Fruit fly (Drosophila melanogaster) whole organism, embryonic: ENCODE measurements around the gene Nthl1.

Experiments used
- B-H2 ChIP-seq: fragments of 200-800 bp; sonication (Bioruptor generic); optimal IDR thresholded peaks from 2 replicates; lab custom pipeline; 2018; ENCODE audit warnings: missing biosample characterization, mild to moderate bottlenecking, missing genetic modification characterization
- CG10321 ChIP-seq: fragments of 200-800 bp; sonication (Bioruptor generic); IDR thresholded peaks from 2 replicates; pipeline ENCODE4 v1.3.6; 2022; ENCODE audit warnings: missing biosample characterization, missing genetic modification characterization
- CG11085 ChIP-seq: fragments of 200-800 bp; sonication (Bioruptor generic); IDR thresholded peaks from 2 replicates; pipeline ENCODE4 v1.3.6; 2022; ENCODE audit warnings: missing biosample characterization, missing genetic modification characterization
- CG11093 ChIP-seq: fragments of 200-800 bp; sonication (Bioruptor generic); IDR thresholded peaks from 3 replicates; pipeline ENCODE4 v1.3.6; 2022; ENCODE audit warnings: missing biosample characterization, missing genetic modification characterization
- CG11247 ChIP-seq: fragments of 200-800 bp; sonication (Bioruptor generic); IDR thresholded peaks from 2 replicates; pipeline ENCODE4 v1.3.6; 2022; ENCODE audit warnings: missing biosample characterization, missing genetic modification characterization
- CG11560 ChIP-seq: fragments of 200-800 bp; sonication (Bioruptor generic); IDR thresholded peaks from 3 replicates; pipeline ENCODE4 v1.3.6; 2022; ENCODE audit warnings: missing biosample characterization, missing genetic modification characterization
- CG13287 ChIP-seq: fragments of 200-800 bp; sonication (Bioruptor generic); IDR thresholded peaks from 2 replicates; pipeline ENCODE4 v1.3.6; 2022; ENCODE audit warnings: missing biosample characterization, missing genetic modification characterization; ENCODE audit not compliant: partially characterized antibody
- CG13775 ChIP-seq: fragments of 200-800 bp; sonication (Bioruptor generic); optimal IDR thresholded peaks from 3 replicates; lab custom pipeline; 2017; ENCODE audit warnings: missing biosample characterization, mild to moderate bottlenecking, missing genetic modification characterization
- CG14667 ChIP-seq: fragments of 200-800 bp; sonication (Bioruptor generic); IDR thresholded peaks from 2 replicates; pipeline ENCODE4 v1.3.6; 2022; ENCODE audit warnings: missing biosample characterization, missing genetic modification characterization
- CG14965 ChIP-seq: fragments of 200-800 bp; sonication (Bioruptor generic); optimal IDR thresholded peaks from 2 replicates; lab custom pipeline; 2016; ENCODE audit warnings: missing biosample characterization, missing genetic modification characterization, borderline replicate concordance
- CG15011 ChIP-seq: fragments of 200-800 bp; sonication (Bioruptor generic); optimal IDR thresholded peaks from 3 replicates; lab custom pipeline; 2018; ENCODE audit warnings: missing biosample characterization, mild to moderate bottlenecking, missing genetic modification characterization
- CG15479 ChIP-seq: fragments of 200-800 bp; sonication (Bioruptor generic); optimal IDR thresholded peaks from 3 replicates; lab custom pipeline; 2019; ENCODE audit warnings: missing biosample characterization, mild to moderate bottlenecking, missing genetic modification characterization, moderate library complexity
- CG17361 ChIP-seq: fragments of 200-800 bp; sonication (Bioruptor generic); IDR thresholded peaks from 3 replicates; pipeline ENCODE4 v1.3.6; 2022; ENCODE audit warnings: missing biosample characterization, missing genetic modification characterization
- CG17829 ChIP-seq: fragments of 200-800 bp; optimal IDR thresholded peaks from 2 replicates; lab custom pipeline; 2019; ENCODE audit warnings: missing biosample characterization, mild to moderate bottlenecking, missing genetic modification characterization, moderate library complexity
- CG2889 ChIP-seq: fragments of 200-800 bp; sonication (Bioruptor generic); IDR thresholded peaks from 3 replicates; pipeline ENCODE4 v1.3.6; 2022; ENCODE audit warnings: missing biosample characterization, missing genetic modification characterization
- CG3065 ChIP-seq: fragments of 200-800 bp; sonication (Bioruptor generic); optimal IDR thresholded peaks from 2 replicates; lab custom pipeline; 2016; ENCODE audit warnings: missing biosample characterization, missing genetic modification characterization
- CG3726 ChIP-seq: fragments of 200-800 bp; sonication (Bioruptor generic); IDR thresholded peaks from 3 replicates; pipeline ENCODE4, ENCODE4 v1.3.6; 2022; ENCODE audit warnings: missing biosample characterization, missing genetic modification characterization
- CG4730 ChIP-seq: fragments of 200-800 bp; sonication (Bioruptor generic); IDR thresholded peaks from 2 replicates; pipeline ENCODE4 v1.3.6; 2022; ENCODE audit warnings: missing biosample characterization, missing genetic modification characterization
- CG5953 ChIP-seq: fragments of 200-800 bp; sonication (Bioruptor generic); IDR thresholded peaks from 2 replicates; pipeline ENCODE4 v1.3.6; 2022; ENCODE audit warnings: missing biosample characterization, missing genetic modification characterization
- CG7987 ChIP-seq: fragments of 200-800 bp; sonication (Bioruptor generic); optimal IDR thresholded peaks from 2 replicates; lab custom pipeline; 2018; ENCODE audit warnings: missing biosample characterization, mild to moderate bottlenecking, missing genetic modification characterization, moderate library complexity
- CG8478 ChIP-seq: fragments of >200 bp; optimal IDR thresholded peaks from 2 replicates; lab custom pipeline; 2018
- CG9609 ChIP-seq: fragments of 200-800 bp; sonication (Bioruptor generic); optimal IDR thresholded peaks from 3 replicates; lab custom pipeline; 2016; ENCODE audit warnings: missing biosample characterization, missing genetic modification characterization
- CG9876 ChIP-seq: fragments of 200-800 bp; sonication (Bioruptor generic); optimal IDR thresholded peaks from 2 replicates; lab custom pipeline; 2016; ENCODE audit warnings: missing biosample characterization, missing genetic modification characterization
- Drgx ChIP-seq: fragments of 200-800 bp; sonication (Bioruptor generic); IDR thresholded peaks from 2 replicates; pipeline ENCODE4 v1.3.6; 2022; ENCODE audit warnings: missing biosample characterization, missing genetic modification characterization
- HLH54F ChIP-seq: fragments of 200-800 bp; sonication (Bioruptor generic); optimal IDR thresholded peaks from 3 replicates; lab custom pipeline; 2016; ENCODE audit warnings: missing biosample characterization, missing genetic modification characterization
- Hr51 ChIP-seq, 2 experiments: fragments of 200-800 bp; sonication (Bioruptor generic); optimal IDR thresholded peaks; 2 replicates in 1 of 2; 3 replicates in 1 of 2; lab custom pipeline; 2016 to 2018; ENCODE audit warnings: missing biosample characterization in 2 of 2, missing genetic modification characterization in 2 of 2, mild to moderate bottlenecking in 1 of 2, moderate library complexity in 1 of 2
- Lpt ChIP-seq: fragments of >200 bp; optimal IDR thresholded peaks from 2 replicates; lab custom pipeline; 2018; ENCODE audit warnings: missing biosample characterization, missing genetic modification characterization
- Ssrp ChIP-seq: fragments of 200-800 bp; sonication (Bioruptor generic); optimal IDR thresholded peaks from 2 replicates; lab custom pipeline; 2018; ENCODE audit warnings: missing biosample characterization, mild to moderate bottlenecking, missing genetic modification characterization, moderate library complexity
- Usf ChIP-seq: fragments of 200-800 bp; sonication (Bioruptor generic); optimal IDR thresholded peaks from 2 replicates; lab custom pipeline; 2017; ENCODE audit warnings: missing genotype, missing biosample characterization, missing genetic modification characterization
- ab ChIP-seq: fragments of 200-800 bp; sonication (Bioruptor generic); optimal IDR thresholded peaks from 2 replicates; lab custom pipeline; 2016; ENCODE audit warnings: missing biosample characterization, missing genetic modification characterization
- cg ChIP-seq: fragments of 200-800 bp; sonication (Bioruptor generic); optimal IDR thresholded peaks from 3 replicates; lab custom pipeline; 2019; ENCODE audit warnings: missing biosample characterization, mild to moderate bottlenecking, missing genetic modification characterization, moderate library complexity
- chm ChIP-seq: fragments of 200-800 bp; sonication (Bioruptor generic); IDR thresholded peaks from 2 replicates; pipeline ENCODE4 v1.3.6; 2022; ENCODE audit warnings: missing biosample characterization, missing genetic modification characterization
- dmrt11E ChIP-seq: fragments of 200-800 bp; sonication (Bioruptor generic); optimal IDR thresholded peaks from 3 replicates; lab custom pipeline; 2018; ENCODE audit warnings: missing biosample characterization, mild to moderate bottlenecking, missing genetic modification characterization, moderate library complexity
- dmrt99B ChIP-seq: fragments of 200-800 bp; sonication (Bioruptor generic); optimal IDR thresholded peaks from 2 replicates; lab custom pipeline; 2018; ENCODE audit warnings: missing biosample characterization, mild to moderate bottlenecking, missing genetic modification characterization, moderate library complexity
- emc ChIP-seq: fragments of 200-800 bp; sonication (Bioruptor generic); optimal IDR thresholded peaks from 2 replicates; lab custom pipeline; 2016; ENCODE audit warnings: missing biosample characterization, missing genetic modification characterization
- gro ChIP-seq: fragments of 200-800 bp; sonication (Bioruptor generic); optimal IDR thresholded peaks from 2 replicates; lab custom pipeline; 2016; ENCODE audit warnings: missing biosample characterization, missing genetic modification characterization
- hb ChIP-seq: fragments of 200-800 bp; sonication (Bioruptor generic); IDR thresholded peaks from 3 replicates; pipeline ENCODE4 v1.3.6; 2022; ENCODE audit warnings: missing biosample characterization, missing genetic modification characterization; ENCODE audit not compliant: partially characterized antibody
- hbn ChIP-seq: fragments of 200-800 bp; sonication (Bioruptor generic); IDR thresholded peaks from 2 replicates; pipeline ENCODE4 v1.3.6; 2022; ENCODE audit warnings: missing biosample characterization, missing genetic modification characterization; ENCODE audit not compliant: partially characterized antibody
- insv ChIP-seq, 2 experiments: fragments of 200-800 bp; sonication (Bioruptor generic); optimal IDR thresholded peaks; 3 replicates each; lab custom pipeline; 2016 to 2018; ENCODE audit warnings: missing biosample characterization in 2 of 2, missing genetic modification characterization in 2 of 2
- klu ChIP-seq: fragments of 200-800 bp; sonication (Bioruptor generic); IDR thresholded peaks from 2 replicates; pipeline ENCODE4 v1.3.6; 2022; ENCODE audit warnings: missing biosample characterization, missing genetic modification characterization
- mam ChIP-seq: fragments of 200-800 bp; sonication (Bioruptor generic); optimal IDR thresholded peaks from 3 replicates; lab custom pipeline; 2016; ENCODE audit warnings: missing biosample characterization, missing genetic modification characterization
- nom ChIP-seq: fragments of 200-800 bp; sonication (Bioruptor generic); optimal IDR thresholded peaks from 2 replicates; lab custom pipeline; 2017; ENCODE audit warnings: missing biosample characterization, missing genetic modification characterization, mild to moderate bottlenecking, moderate library complexity, missing genetic modification reagents
- pan ChIP-seq, 4 experiments: fragments of >200 bp in 3 of 4; fragments of 200-800 bp in 1 of 4; sonication (Bioruptor generic) in 1 of 4; optimal IDR thresholded peaks in 3 of 4; IDR thresholded peaks in 1 of 4; 2 replicates each; pipeline versions ENCODE4 v1.3.6 to Lab custom; 2017 to 2022; ENCODE audit warnings: missing biosample characterization in 2 of 4, missing genetic modification characterization in 2 of 4, mixed read lengths in 1 of 4
- ranshi ChIP-seq: fragments of 200-800 bp; sonication (Bioruptor generic); IDR thresholded peaks from 2 replicates; pipeline ENCODE4 v1.3.6; 2022; ENCODE audit warnings: missing biosample characterization, missing genetic modification characterization
- schlank ChIP-seq: fragments of 200-800 bp; sonication (Bioruptor generic); optimal IDR thresholded peaks from 2 replicates; lab custom pipeline; 2018; ENCODE audit warnings: missing biosample characterization, mild to moderate bottlenecking, missing genetic modification characterization
- sens-2 ChIP-seq: fragments of 200-800 bp; sonication (Bioruptor generic); IDR thresholded peaks from 2 replicates; pipeline ENCODE4 v1.3.6; 2022; ENCODE audit warnings: missing biosample characterization, missing genetic modification characterization
- trh ChIP-seq: fragments of 200-800 bp; sonication (Bioruptor generic); optimal IDR thresholded peaks from 2 replicates; lab custom pipeline; 2016; ENCODE audit warnings: missing biosample characterization, missing genetic modification characterization
- wor ChIP-seq: fragments of 200-800 bp; sonication (Bioruptor generic); IDR thresholded peaks from 2 replicates; pipeline ENCODE4 v1.3.6; 2022; ENCODE audit warnings: missing biosample characterization, missing genetic modification characterization
- z ChIP-seq: fragments of 200-800 bp; sonication (Bioruptor generic); IDR thresholded peaks from 3 replicates; pipeline ENCODE4 v1.3.6; 2022; ENCODE audit warnings: missing biosample characterization, missing genetic modification characterization
- zen ChIP-seq: fragments of 200-800 bp; sonication (Bioruptor generic); optimal IDR thresholded peaks from 3 replicates; lab custom pipeline; 2018; ENCODE audit warnings: missing biosample characterization, mild to moderate bottlenecking, missing genetic modification characterization, moderate library complexity
- zen2 ChIP-seq: fragments of 200-800 bp; sonication (Bioruptor generic); IDR thresholded peaks from 3 replicates; pipeline ENCODE4 v1.3.6; 2022; ENCODE audit warnings: missing biosample characterization, missing genetic modification characterization; ENCODE audit not compliant: partially characterized antibody

The Nthl1 gene

dm6 chr2L:20948625-20949024 is 21.0 kb upstream of the Nthl1 start (continued):
- TF ChIP-seq CG11093 (GFP tag; lab: Robert Waterston, UW) (no peak), dmrt99B (tag; lab: Kevin White, UChicago) (peak; percentile 38), CG15479 (no peak), CG9876 (no peak), CG17829 (no peak), HLH54F (GFP tag; lab: Kevin White, UChicago) (no peak), gro (no peak), hb (GFP tag; lab: Robert Waterston, UW) (no peak), zen (tag; lab: Kevin White, UChicago) (no peak), sens-2 (0 out of 2 replicates have a peak, but pooled peaks have one; percentile 14), CG14965 (GFP tag; lab: Kevin White, UChicago) (no peak), Drgx (GFP tag; lab: Robert Waterston, UW) (no peak), CG13287 (GFP tag; lab: Robert Waterston, UW) (no peak), schlank (no peak), ab (no peak), zen2 (GFP tag; lab: Robert Waterston, UW) (no peak), CG17361 (GFP tag; lab: Robert Waterston, UW) (0 out of 3 replicates have a peak, but pooled peaks have one; percentile 9), CG5953 (GFP tag; lab: Robert Waterston, UW) (no peak), cg (no peak), Ssrp (tag; lab: Kevin White, UChicago) (no peak), CG11085 (GFP tag; lab: Robert Waterston, UW) (no peak), z (GFP tag; lab: Robert Waterston, UW) (no peak), hbn (GFP tag; lab: Robert Waterston, UW) (no peak), CG13775 (no peak), CG15011 (GFP tag; lab: Kevin White, UChicago) (no peak), trh (GFP tag; lab: Kevin White, UChicago) (no peak), B-H2 (GFP tag; lab: Kevin White, UChicago) (no peak), wor (GFP tag; lab: Robert Waterston, UW) (no peak), CG2889 (no peak), CG11560 (no peak), emc (GFP tag; lab: Kevin White, UChicago) (no peak), pan (optimal IDR thresholded peaks at IDR 0.05; lab: Kevin White, UChicago) (no peak), pan (GFP tag; optimal IDR thresholded peaks at IDR 0.05 in 1 of 2, IDR thresholded peaks at IDR 0.05 in 1 of 2) (no peak), CG9609 (GFP tag; lab: Kevin White, UChicago) (no peak), CG14667 (GFP tag; lab: Robert Waterston, UW) (no peak), Hr51 (GFP tag; optimal IDR thresholded peaks at IDR 0.05; lab: Kevin White, UChicago) (peak in 1 of 2 experiments; percentile 21), mam (GFP tag; lab: Kevin White, UChicago) (no peak), ranshi (GFP tag; lab: Robert Waterston, UW) (peak; percentile 29; the same call in 1 of the 2 replicates), CG4730 (no peak), CG3726 (GFP tag; lab: Robert Waterston, UW) (no peak), nom (GFP tag; lab: Kevin White, UChicago) (no peak), CG10321 (GFP tag; lab: Robert Waterston, UW) (no peak), CG3065 (GFP tag; lab: Kevin White, UChicago) (no peak), CG7987 (no peak), klu (GFP tag; lab: Robert Waterston, UW) (no peak), insv (GFP tag; optimal IDR thresholded peaks at IDR 0.05; lab: Kevin White, UChicago) (no peak), CG11247 (GFP tag; lab: Robert Waterston, UW) (no peak), Lpt (GFP tag; lab: Kevin White, UChicago) (no peak), chm (GFP tag; lab: Robert Waterston, UW) (no peak), dmrt11E (peak; percentile 12), Usf (GFP tag; lab: Kevin White, UChicago) (no peak), CG8478 (lab: Kevin White, UChicago) (no peak)
